Worm (Caenorhabditis elegans) whole organism, L2 larva: ENCODE measurements around the gene moc-6.

Experiments used
- R02D3.7 ChIP-seq: fragments of 150-350 bp; optimal IDR thresholded peaks from 2 replicates; lab custom pipeline; 2014; ENCODE audit warnings: missing biosample characterization, missing genetic modification characterization
- ZK546.5 ChIP-seq: sonication (generic microtip); optimal IDR thresholded peaks from 2 replicates; lab custom pipeline; 2017; ENCODE audit warnings: missing biosample characterization, missing genetic modification characterization
- ama-1 ChIP-seq: fragments of 150-350 bp; optimal IDR thresholded peaks from 2 replicates; lab custom pipeline; 2018; ENCODE audit warnings: inconsistent platforms
- egl-27 ChIP-seq: sonication (generic microtip); optimal IDR thresholded peaks from 3 replicates; lab custom pipeline; 2017; ENCODE audit warnings: missing biosample characterization, missing genetic modification reagents, missing genetic modification characterization
- elt-3 ChIP-seq: sonication (generic microtip); optimal IDR thresholded peaks from 2 replicates; lab custom pipeline; 2017; ENCODE audit warnings: missing biosample characterization, missing genetic modification characterization
- lin-11 ChIP-seq: fragments of 150-350 bp; sonication (generic microtip); optimal IDR thresholded peaks from 2 replicates; lab custom pipeline; 2014; ENCODE audit warnings: missing biosample characterization, missing genetic modification characterization, inconsistent platforms, mixed read lengths
- mdl-1 ChIP-seq, 2 experiments: fragments of 150-350 bp in 1 of 2; sonication (generic microtip) in 1 of 2; optimal IDR thresholded peaks; 2 replicates each; lab custom pipeline; 2017; ENCODE audit warnings: missing biosample characterization in 2 of 2, missing genetic modification characterization in 2 of 2
- nhr-237 ChIP-seq: fragments of 150-350 bp; optimal IDR thresholded peaks from 2 replicates; lab custom pipeline; 2014; ENCODE audit warnings: missing biosample characterization, missing genetic modification characterization
- unc-62 ChIP-seq: fragments of 150-350 bp; optimal IDR thresholded peaks from 2 replicates; lab custom pipeline; 2014; ENCODE audit warnings: missing biosample characterization, missing genetic modification reagents, missing genetic modification characterization
- zag-1 ChIP-seq: fragments of 150-350 bp; optimal IDR thresholded peaks from 2 replicates; lab custom pipeline; 2014; ENCODE audit warnings: missing biosample characterization, missing genetic modification characterization
- ztf-11 ChIP-seq: sonication (generic microtip); optimal IDR thresholded peaks from 2 replicates; lab custom pipeline; 2017; ENCODE audit warnings: missing biosample characterization, missing genetic modification characterization

DNA sequence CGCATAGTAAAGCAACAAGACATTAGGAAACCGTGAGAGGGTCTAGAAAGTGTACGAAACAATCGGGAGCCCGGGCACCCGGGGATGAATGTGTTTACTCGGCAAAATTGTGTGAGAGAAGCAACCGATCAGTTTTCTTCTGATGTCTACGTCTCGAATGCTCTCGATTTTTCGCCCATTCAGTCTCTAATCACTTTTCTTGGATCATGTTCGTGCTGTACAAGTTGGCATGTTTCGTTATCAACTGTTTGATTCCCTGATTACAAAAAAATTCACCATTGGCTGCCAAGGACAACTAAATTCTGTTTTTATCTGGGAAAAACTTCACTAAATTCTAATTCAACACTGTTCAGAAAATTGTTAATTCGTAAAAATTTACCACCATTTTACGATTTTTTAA is 15.2 kb upstream of the moc-6 start:
- no peak for TF ChIP-seq ztf-11
- TF ChIP-seq nhr-237 (tag; lab: Kevin White, UChicago), result no peak
- no peak for TF ChIP-seq unc-62 (GFP tag; lab: Kevin White, UChicago)
- no peak for TF ChIP-seq R02D3.7 (tag; lab: Kevin White, UChicago)
- TF ChIP-seq egl-27 (tag; lab: Kevin White, UChicago), result no peak
- no peak for TF ChIP-seq ZK546.5 (tag; lab: Kevin White, UChicago)
- TF ChIP-seq elt-3, result no peak
- no peak for TF ChIP-seq ama-1 (lab: Kevin White, UChicago)
- TF ChIP-seq lin-11 (tag; lab: Kevin White, UChicago), result no peak
- no peak for TF ChIP-seq mdl-1 (tag; optimal IDR thresholded peaks at IDR 0.05; lab: Kevin White, UChicago)
- no peak for TF ChIP-seq zag-1
